Worm (Caenorhabditis elegans) whole organism, late embryonic: Measurements from ENCODE around the gene cdf-1.

Source experiments
- C38D4.7 ChIP-seq: fragments of 200-800 bp; sonication (Bioruptor generic); optimal IDR thresholded peaks from 2 replicates; lab custom pipeline; 2018; ENCODE audit warnings: mild to moderate bottlenecking, missing genetic modification characterization, moderate library complexity, missing compliant biosample characterization
- ceh-19 ChIP-seq: fragments of 200-800 bp; sonication (Bioruptor generic); optimal IDR thresholded peaks from 2 replicates; lab custom pipeline; 2018; ENCODE audit warnings: mild to moderate bottlenecking, missing genetic modification characterization, missing compliant biosample characterization
- ceh-2 ChIP-seq: sonication (generic microtip); optimal IDR thresholded peaks from 2 replicates; lab custom pipeline; 2016; ENCODE audit warnings: missing genotype, missing genetic modification characterization, missing compliant biosample characterization
- ceh-24 ChIP-seq: sonication (generic microtip); optimal IDR thresholded peaks from 2 replicates; lab custom pipeline; 2016; ENCODE audit warnings: mild to moderate bottlenecking, missing genetic modification characterization, missing compliant biosample characterization
- ceh-30 ChIP-seq: fragments of 150-350 bp; optimal IDR thresholded peaks from 2 replicates; lab custom pipeline; 2014; ENCODE audit warnings: missing biosample characterization, missing genetic modification characterization
- ceh-34 ChIP-seq: sonication (generic microtip); optimal IDR thresholded peaks from 2 replicates; lab custom pipeline; 2016; ENCODE audit warnings: mild to moderate bottlenecking, missing genetic modification characterization, missing compliant biosample characterization
- ceh-45 ChIP-seq: fragments of 200-800 bp; sonication (Bioruptor generic); IDR thresholded peaks from 2 replicates; pipeline ENCODE4 v1.3.6; 2022; ENCODE audit warnings: missing genetic modification reagents, missing genetic modification characterization, missing compliant biosample characterization
- che-1 ChIP-seq: sonication (generic microtip); optimal IDR thresholded peaks from 2 replicates; lab custom pipeline; 2016; ENCODE audit warnings: mild to moderate bottlenecking, missing genetic modification characterization, missing compliant biosample characterization
- dmd-4 ChIP-seq: sonication (generic microtip); optimal IDR thresholded peaks from 2 replicates; lab custom pipeline; 2016; ENCODE audit warnings: borderline replicate concordance, missing genetic modification characterization, missing compliant biosample characterization
- elt-2 ChIP-seq: sonication (generic microtip); optimal IDR thresholded peaks from 2 replicates; lab custom pipeline; 2016; ENCODE audit warnings: missing genetic modification reagents, missing genetic modification characterization, missing compliant biosample characterization
- fkh-6 ChIP-seq: sonication (generic microtip); optimal IDR thresholded peaks from 2 replicates; lab custom pipeline; 2016; ENCODE audit warnings: missing genetic modification characterization, missing compliant biosample characterization
- gmeb-2 ChIP-seq: sonication (generic microtip); optimal IDR thresholded peaks from 2 replicates; lab custom pipeline; 2016; ENCODE audit warnings: missing genetic modification characterization, inconsistent platforms, missing compliant biosample characterization
- hlh-15 ChIP-seq: sonication (generic microtip); optimal IDR thresholded peaks from 2 replicates; lab custom pipeline; 2016; ENCODE audit warnings: missing genetic modification characterization, missing compliant biosample characterization
- hlh-30 ChIP-seq: sonication (generic microtip); optimal IDR thresholded peaks from 2 replicates; lab custom pipeline; 2017; ENCODE audit warnings: antibody characterized with exemption, missing genetic modification characterization, missing compliant biosample characterization; ENCODE audit not compliant: insufficient read depth
- lim-6 ChIP-seq: sonication (generic microtip); optimal IDR thresholded peaks from 2 replicates; lab custom pipeline; 2016; ENCODE audit warnings: missing genetic modification characterization, missing compliant biosample characterization
- madf-2 ChIP-seq: sonication (generic microtip); optimal IDR thresholded peaks from 2 replicates; lab custom pipeline; 2017; ENCODE audit warnings: missing genetic modification characterization, missing compliant biosample characterization
- mec-3 ChIP-seq: sonication (generic microtip); optimal IDR thresholded peaks from 2 replicates; lab custom pipeline; 2016; ENCODE audit warnings: borderline replicate concordance, missing genetic modification characterization, missing compliant biosample characterization
- nfya-1 ChIP-seq: sonication (generic microtip); optimal IDR thresholded peaks from 2 replicates; lab custom pipeline; 2017; ENCODE audit warnings: missing genetic modification characterization, mild to moderate bottlenecking, missing compliant biosample characterization, antibody characterized with exemption, moderate library complexity
- nhr-11 ChIP-seq: fragments of 150-350 bp; optimal IDR thresholded peaks from 2 replicates; lab custom pipeline; 2014; ENCODE audit warnings: missing biosample characterization, missing genetic modification characterization
- pat-9 ChIP-seq: fragments of 200-800 bp; sonication (Bioruptor generic); optimal IDR thresholded peaks from 2 replicates; lab custom pipeline; 2018; ENCODE audit warnings: mild to moderate bottlenecking, missing genetic modification characterization, moderate library complexity, missing compliant biosample characterization
- pax-1 ChIP-seq: fragments of 150-350 bp; optimal IDR thresholded peaks from 2 replicates; lab custom pipeline; 2014; ENCODE audit warnings: missing biosample characterization, missing genetic modification characterization
- pha-2 ChIP-seq: sonication (generic microtip); optimal IDR thresholded peaks from 2 replicates; lab custom pipeline; 2017; ENCODE audit warnings: mild to moderate bottlenecking, missing genetic modification characterization, missing compliant biosample characterization
- pha-4 ChIP-seq: fragments of 150-350 bp; optimal IDR thresholded peaks from 2 replicates; lab custom pipeline; 2018; ENCODE audit warnings: missing biosample characterization, missing genetic modification reagents, missing genetic modification characterization
- sox-2 ChIP-seq: fragments of 200-800 bp; sonication (Bioruptor generic); IDR thresholded peaks from 2 replicates; pipeline ENCODE4 v1.3.6; 2022; ENCODE audit warnings: missing genetic modification reagents, missing genetic modification characterization, missing compliant biosample characterization
- sox-4 ChIP-seq: sonication (generic microtip); optimal IDR thresholded peaks from 2 replicates; lab custom pipeline; 2017; ENCODE audit warnings: mild to moderate bottlenecking, missing genetic modification characterization, inconsistent platforms, missing compliant biosample characterization
- tbx-2 ChIP-seq: sonication (generic microtip); optimal IDR thresholded peaks from 2 replicates; lab custom pipeline; 2016; ENCODE audit warnings: missing genetic modification characterization, missing compliant biosample characterization
- tbx-7 ChIP-seq: sonication (generic microtip); optimal IDR thresholded peaks from 2 replicates; lab custom pipeline; 2016; ENCODE audit warnings: missing genotype, missing genetic modification characterization, missing compliant biosample characterization
- ttx-3 ChIP-seq: sonication (generic microtip); optimal IDR thresholded peaks from 2 replicates; lab custom pipeline; 2016; ENCODE audit warnings: missing genetic modification reagents, missing genetic modification characterization, missing compliant biosample characterization
- unc-3 ChIP-seq, 2 experiments: fragments of 200-800 bp in 1 of 2; sonication (Bioruptor generic) in 1 of 2; sonication (generic microtip) in 1 of 2; conservative IDR thresholded peaks in 1 of 2; optimal IDR thresholded peaks in 1 of 2; 2 replicates each; pipeline versions ENCODE4 v1.3.6 to Lab custom; 2016 to 2022; ENCODE audit warnings: missing compliant biosample characterization in 2 of 2, missing genetic modification characterization in 2 of 2, missing genetic modification reagents in 1 of 2
- unc-55 ChIP-seq: sonication (generic microtip); optimal IDR thresholded peaks from 2 replicates; lab custom pipeline; 2017; ENCODE audit warnings: missing biosample characterization, missing genetic modification reagents, missing genetic modification characterization
- unc-86 ChIP-seq: sonication (generic microtip); optimal IDR thresholded peaks from 2 replicates; lab custom pipeline; 2016; ENCODE audit warnings: missing genetic modification characterization, missing compliant biosample characterization
- ztf-16 ChIP-seq: sonication (generic microtip); optimal IDR thresholded peaks from 2 replicates; lab custom pipeline; 2017; ENCODE audit warnings: missing genetic modification characterization, missing compliant biosample characterization

Gene cdf-1

DNA sequence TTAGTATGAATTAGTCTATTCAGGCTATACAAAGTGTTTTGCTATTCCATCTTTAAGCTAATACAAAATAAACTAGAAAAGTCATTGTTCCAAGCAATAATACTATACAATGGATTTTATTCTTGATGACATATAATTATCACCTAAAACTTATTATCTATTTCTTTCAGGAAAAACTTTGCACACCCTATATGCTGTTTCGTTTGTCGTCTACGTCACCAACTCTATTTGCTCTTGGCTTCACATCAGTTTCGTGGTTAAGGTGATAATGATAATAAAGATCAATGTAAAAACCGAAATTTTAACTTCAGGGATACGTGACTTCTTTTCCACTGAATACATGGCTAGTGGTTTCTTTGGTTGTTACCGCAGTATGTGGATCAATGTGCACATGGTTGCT is 42.5 kb downstream of the cdf-1 start:
- no peak for TF ChIP-seq pax-1
- TF ChIP-seq ztf-16 (tag; lab: Kevin White, UChicago), result no peak
- TF ChIP-seq pat-9 (tag; lab: Kevin White, UChicago), result no peak
- TF ChIP-seq ceh-30, result no peak
- TF ChIP-seq nhr-11 (tag; lab: Kevin White, UChicago), result no peak
- TF ChIP-seq dmd-4 (tag; lab: Kevin White, UChicago), result no peak
- TF ChIP-seq ceh-2 (tag; lab: Kevin White, UChicago), result no peak
- no peak for TF ChIP-seq che-1 (tag; lab: Kevin White, UChicago)

DNA sequence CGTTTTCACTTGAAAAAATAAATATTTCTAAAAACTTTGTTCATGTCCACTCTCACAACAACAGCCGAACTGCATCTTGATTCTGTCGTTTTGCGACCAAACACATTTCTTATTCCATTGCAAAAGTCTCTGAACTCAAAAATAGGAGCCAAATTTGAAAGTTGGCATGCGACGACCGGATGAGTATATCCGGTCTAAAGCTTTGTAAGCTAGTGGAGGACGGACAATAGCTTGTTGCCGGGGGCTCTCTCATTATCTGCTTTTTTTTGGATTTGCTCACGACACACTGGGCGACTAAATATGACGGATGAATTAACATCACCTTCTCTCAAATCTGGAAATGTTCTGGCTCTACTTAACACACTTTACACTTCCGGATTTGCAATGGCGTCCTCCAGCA is 43.2 kb downstream of the cdf-1 start, which contains the start of gene K04E7.1:
Gene K04E7.1, plus strand, starts transcription at position 301 of the 400 bp plus-strand sequence.
- TF ChIP-seq unc-86 (tag; lab: Kevin White, UChicago) (no peak), unc-55 (GFP tag; lab: Kevin White, UChicago) (no peak), fkh-6 (tag; lab: Kevin White, UChicago) (no peak)

DNA sequence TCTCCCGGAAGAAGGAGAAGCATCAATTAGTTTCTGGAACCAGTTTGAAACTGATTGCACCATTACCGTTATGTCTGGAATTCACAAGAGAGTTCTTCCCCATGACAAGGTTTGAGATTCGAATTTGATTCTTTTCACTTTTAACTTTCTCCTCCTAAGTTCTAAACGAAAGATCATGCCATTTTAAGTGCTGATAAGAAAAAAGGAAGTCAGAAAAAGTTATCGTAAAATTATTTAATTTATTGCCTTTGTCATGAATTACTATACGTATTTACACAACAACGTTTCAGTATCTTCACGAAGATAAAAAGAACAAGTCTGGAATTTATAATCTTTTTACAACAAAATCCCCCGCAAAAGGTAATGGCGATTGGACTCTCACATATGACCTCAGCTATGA is 44.8 kb downstream of the cdf-1 start:
- TF ChIP-seq ttx-3 (tag; lab: Kevin White, UChicago) (no peak), tbx-7 (tag; lab: Kevin White, UChicago) (no peak), hlh-30 (tag; lab: Kevin White, UChicago) (no peak), sox-2 (GFP tag; lab: Robert Waterston, UW) (no peak), pat-9 (tag; lab: Kevin White, UChicago) (no peak), mec-3 (no peak), C38D4.7 (GFP tag; lab: Kevin White, UChicago) (no peak), madf-2 (tag; lab: Kevin White, UChicago) (no peak), nhr-11 (tag; lab: Kevin White, UChicago) (no peak), ceh-45 (GFP tag; lab: Robert Waterston, UW) (no peak), ztf-16 (tag; lab: Kevin White, UChicago) (no peak), pha-4 (tag; lab: Kevin White, UChicago) (no peak), hlh-15 (no peak), gmeb-2 (tag; lab: Kevin White, UChicago) (no peak), ceh-24 (tag; lab: Kevin White, UChicago) (no peak), ceh-19 (GFP tag; lab: Kevin White, UChicago) (no peak), sox-4 (tag; lab: Kevin White, UChicago) (no peak), ceh-30 (no peak)
- TF ChIP-seq, all 69 proteins: peak for 0

DNA sequence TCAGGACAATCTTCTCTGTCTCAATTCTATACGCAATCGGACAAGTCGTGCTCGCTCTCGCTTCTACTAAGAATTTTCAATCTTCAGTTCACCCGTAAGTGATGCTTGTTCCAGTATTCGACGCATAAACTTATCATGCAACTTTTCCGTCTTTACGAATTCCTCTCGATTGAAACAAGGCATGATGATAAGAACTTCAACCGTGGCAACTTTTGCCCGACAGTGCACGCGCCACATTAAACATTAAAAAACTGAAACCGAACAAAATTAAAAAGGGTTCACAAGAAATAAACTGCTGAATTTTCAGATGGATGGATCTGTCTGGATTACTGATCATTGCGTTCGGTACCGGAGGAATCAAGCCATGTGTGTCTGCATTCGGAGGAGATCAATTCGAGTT is 46.5 kb downstream of the cdf-1 start:
- TF ChIP-seq unc-3 (GFP tag; conservative IDR thresholded peaks at IDR 0.05; lab: Robert Waterston, UW) (no peak), unc-3 (tag; optimal IDR thresholded peaks at IDR 0.05; lab: Kevin White, UChicago) (no peak), C38D4.7 (GFP tag; lab: Kevin White, UChicago) (no peak), madf-2 (tag; lab: Kevin White, UChicago) (no peak), hlh-30 (tag; lab: Kevin White, UChicago) (no peak), mec-3 (no peak), gmeb-2 (tag; lab: Kevin White, UChicago) (no peak), pha-4 (tag; lab: Kevin White, UChicago) (no peak), nfya-1 (no peak), pha-2 (no peak), nhr-11 (tag; lab: Kevin White, UChicago) (no peak), ztf-16 (tag; lab: Kevin White, UChicago) (no peak), ceh-34 (tag; lab: Kevin White, UChicago) (no peak), lim-6 (tag; lab: Kevin White, UChicago) (no peak), elt-2 (tag; lab: Kevin White, UChicago) (no peak)

DNA sequence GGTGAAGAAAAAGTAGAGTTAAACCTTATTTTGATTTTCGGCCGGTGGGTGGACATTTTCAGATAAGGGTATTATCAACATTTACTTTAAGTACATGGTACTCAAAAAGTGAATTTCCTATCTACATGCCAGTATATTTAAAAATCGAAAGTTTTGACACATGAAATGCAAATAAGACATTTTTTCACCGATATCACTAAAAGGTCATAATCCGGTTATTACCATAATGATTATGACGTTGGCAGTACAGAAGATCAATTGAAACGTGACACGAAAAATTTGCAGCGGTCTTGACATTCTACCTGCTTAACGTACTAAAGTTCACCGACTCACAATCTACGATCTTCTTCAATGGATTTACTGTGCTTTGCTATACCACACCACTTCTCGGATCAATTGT is 46.9 kb downstream of the cdf-1 start:
- TF ChIP-seq fkh-6 (tag; lab: Kevin White, UChicago), result no peak
- no peak for TF ChIP-seq ttx-3 (tag; lab: Kevin White, UChicago)
- no peak for TF ChIP-seq pha-4 (tag; lab: Kevin White, UChicago)
- TF ChIP-seq madf-2 (tag; lab: Kevin White, UChicago), result no peak
- TF ChIP-seq tbx-2 (tag; lab: Kevin White, UChicago), result no peak
